Comparison of ENCODE assay signal across 1 worm cellular context in the genomic region with DNA sequence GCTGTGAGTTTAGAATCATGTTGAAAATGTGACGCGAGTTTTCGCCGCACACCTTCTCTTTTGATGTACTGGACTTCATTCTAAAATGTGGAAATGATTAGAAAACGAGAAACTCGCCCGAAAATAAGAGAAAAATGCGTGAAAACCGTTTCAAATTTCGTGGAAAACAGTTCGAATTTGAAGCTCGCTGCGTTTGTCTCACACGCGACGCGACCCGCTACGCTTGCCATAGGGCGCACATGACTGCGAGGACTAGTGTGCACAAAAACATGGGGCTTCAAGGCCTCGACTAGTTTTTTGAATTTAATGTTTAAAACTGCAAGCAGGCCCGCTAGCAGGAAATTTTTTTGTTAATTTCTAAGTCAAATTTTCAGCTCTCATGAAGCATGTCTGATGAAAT.
TF ChIP-seq lines count a peak whose summit lies in the region.

TSS of gene cyk-4 (minus strand) at position 80 of the 400 bp plus-strand sequence.
TSS of gene pdr-1 (plus strand) at position 369 of the 400 bp plus-strand sequence.

TF ChIP-seq in whole organism, L1 larva, 84 proteins besides CTCF, POLR2A, EP300 and RAD21 (continued from another document):
- TF ChIP-seq xbp-1 (tag; optimal IDR thresholded peaks at IDR 0.05; lab: Kevin White, UChicago) (peak; percentile 30), efl-1 (optimal IDR thresholded peaks at IDR 0.05; lab: Kevin White, UChicago) (peak; percentile 73 to 88), efl-1 (GFP tag; optimal IDR thresholded peaks at IDR 0.05 in 1 of 2; lab: Kevin White, UChicago) (peak; percentile 88 to 98)
TF ChIP-seq in whole organism, L1 larva: peak in this region for 23.
